Worm (Caenorhabditis elegans) whole organism, L3 larva: ENCODE results near the gene srx-129.

Experiments
- R02D3.7 ChIP-seq: fragments of 150-350 bp; optimal IDR thresholded peaks from 2 replicates; lab custom pipeline; 2014; ENCODE audit warnings: missing biosample characterization, missing genetic modification characterization
- ZK546.5 ChIP-seq: sonication (generic microtip); optimal IDR thresholded peaks from 2 replicates; lab custom pipeline; 2017; ENCODE audit warnings: missing biosample characterization, missing genetic modification characterization
- ama-1 ChIP-seq: fragments of 150-350 bp; optimal IDR thresholded peaks from 2 replicates; lab custom pipeline; 2018
- ceh-16 ChIP-seq: sonication (generic microtip); optimal IDR thresholded peaks from 2 replicates; lab custom pipeline; 2017; ENCODE audit warnings: missing biosample characterization, missing genetic modification characterization
- ceh-28 ChIP-seq: fragments of 150-350 bp; optimal IDR thresholded peaks from 2 replicates; lab custom pipeline; 2014; ENCODE audit warnings: missing biosample characterization, missing genetic modification reagents, missing genetic modification characterization
- ceh-82 ChIP-seq: fragments of 150-350 bp; optimal IDR thresholded peaks from 2 replicates; lab custom pipeline; 2014; ENCODE audit warnings: missing biosample characterization, missing genetic modification characterization
- ceh-9 ChIP-seq: sonication (generic microtip); optimal IDR thresholded peaks from 2 replicates; lab custom pipeline; 2018; ENCODE audit warnings: missing biosample characterization, missing genetic modification characterization
- daf-12 ChIP-seq: fragments of 150-350 bp; optimal IDR thresholded peaks from 2 replicates; lab custom pipeline; 2014; ENCODE audit warnings: missing biosample characterization, missing genetic modification reagents, missing genetic modification characterization
- egl-27 ChIP-seq: sonication (generic microtip); optimal IDR thresholded peaks from 4 replicates; lab custom pipeline; 2017; ENCODE audit warnings: missing biosample characterization, missing genetic modification reagents, missing genetic modification characterization
- egl-5 ChIP-seq: fragments of 150-350 bp; optimal IDR thresholded peaks from 2 replicates; lab custom pipeline; 2017; ENCODE audit warnings: missing biosample characterization, missing genetic modification reagents, missing genetic modification characterization, inconsistent platforms
- elt-2 ChIP-seq: sonication (generic microtip); optimal IDR thresholded peaks from 2 replicates; lab custom pipeline; 2016; ENCODE audit warnings: missing genetic modification reagents, mild to moderate bottlenecking, missing genetic modification characterization, missing compliant biosample characterization
- eor-1 ChIP-seq, 2 experiments: fragments of 150-350 bp; optimal IDR thresholded peaks; 2 replicates each; lab custom pipeline; 2014 to 2018; ENCODE audit warnings: missing biosample characterization in 2 of 2, missing genetic modification characterization in 2 of 2
- fkh-2 ChIP-seq: fragments of 150-350 bp; optimal IDR thresholded peaks from 2 replicates; lab custom pipeline; 2014; ENCODE audit warnings: missing biosample characterization, missing genetic modification reagents, missing genetic modification characterization
- fos-1 ChIP-seq: fragments of 150-350 bp; optimal IDR thresholded peaks from 2 replicates; lab custom pipeline; 2014; ENCODE audit warnings: missing biosample characterization, missing genetic modification characterization
- hmg-11 ChIP-seq: sonication (generic microtip); optimal IDR thresholded peaks from 2 replicates; lab custom pipeline; 2016; ENCODE audit warnings: missing genetic modification characterization, missing compliant biosample characterization
- jun-1 ChIP-seq: fragments of 150-350 bp; optimal IDR thresholded peaks from 2 replicates; lab custom pipeline; 2014; ENCODE audit warnings: missing biosample characterization, missing genetic modification reagents, missing genetic modification characterization
- lin-15B ChIP-seq: fragments of 150-350 bp; optimal IDR thresholded peaks from 2 replicates; lab custom pipeline; 2014; ENCODE audit warnings: missing biosample characterization, missing genetic modification characterization
- lin-39 ChIP-seq: fragments of 150-350 bp; optimal IDR thresholded peaks from 2 replicates; lab custom pipeline; 2018; ENCODE audit warnings: missing biosample characterization, missing genetic modification reagents, missing genetic modification characterization
- lsy-12 ChIP-seq: sonication (generic microtip); optimal IDR thresholded peaks from 2 replicates; lab custom pipeline; 2016; ENCODE audit warnings: mild to moderate bottlenecking, missing genetic modification characterization, missing compliant biosample characterization
- mml-1 ChIP-seq: fragments of 150-350 bp; sonication (generic microtip); optimal IDR thresholded peaks from 3 replicates; lab custom pipeline; 2014; ENCODE audit warnings: missing biosample characterization, missing genetic modification characterization
- nfya-1 ChIP-seq: sonication (generic microtip); optimal IDR thresholded peaks from 2 replicates; lab custom pipeline; 2017; ENCODE audit warnings: missing genetic modification characterization, mild to moderate bottlenecking, missing compliant biosample characterization, antibody characterized with exemption, moderate library complexity; ENCODE audit not compliant: insufficient read depth
- nhr-11 ChIP-seq: fragments of 150-350 bp; optimal IDR thresholded peaks from 2 replicates; lab custom pipeline; 2014; ENCODE audit warnings: missing biosample characterization, missing genetic modification characterization
- nhr-12 ChIP-seq: fragments of 150-350 bp; optimal IDR thresholded peaks from 2 replicates; lab custom pipeline; 2014; ENCODE audit warnings: missing biosample characterization, missing genetic modification characterization
- nhr-23 ChIP-seq: fragments of 150-350 bp; optimal IDR thresholded peaks from 2 replicates; lab custom pipeline; 2014; ENCODE audit warnings: missing biosample characterization, missing genetic modification reagents, missing genetic modification characterization
- nhr-25 ChIP-seq: sonication (generic microtip); optimal IDR thresholded peaks from 2 replicates; lab custom pipeline; 2017; ENCODE audit warnings: missing biosample characterization, missing genetic modification characterization
- nhr-28 ChIP-seq: fragments of 150-350 bp; optimal IDR thresholded peaks from 2 replicates; lab custom pipeline; 2014; ENCODE audit warnings: missing biosample characterization, missing genetic modification characterization
- nhr-67 ChIP-seq: fragments of 150-350 bp; optimal IDR thresholded peaks from 2 replicates; lab custom pipeline; 2014; ENCODE audit warnings: missing biosample characterization, missing genetic modification characterization
- nhr-76 ChIP-seq: fragments of 150-350 bp; sonication (generic microtip); optimal IDR thresholded peaks from 5 replicates; lab custom pipeline; 2014; ENCODE audit warnings: missing biosample characterization, missing genetic modification characterization
- pha-4 ChIP-seq: fragments of 150-350 bp; optimal IDR thresholded peaks from 2 replicates; lab custom pipeline; 2014; ENCODE audit warnings: missing biosample characterization, missing genetic modification reagents, missing genetic modification characterization
- pqm-1 ChIP-seq: fragments of 150-350 bp; optimal IDR thresholded peaks from 2 replicates; lab custom pipeline; 2017; ENCODE audit warnings: missing biosample characterization, missing genetic modification characterization, inconsistent platforms
- sea-2 ChIP-seq: fragments of 150-350 bp; sonication (generic microtip); optimal IDR thresholded peaks from 4 replicates; lab custom pipeline; 2014; ENCODE audit warnings: missing biosample characterization, missing genetic modification reagents, missing genetic modification characterization
- skn-1 ChIP-seq: fragments of 150-350 bp; optimal IDR thresholded peaks from 2 replicates; lab custom pipeline; 2014; ENCODE audit warnings: missing biosample characterization, missing genetic modification characterization
- snpc-4 ChIP-seq: fragments of 150-350 bp; optimal IDR thresholded peaks from 2 replicates; lab custom pipeline; 2014; ENCODE audit warnings: missing biosample characterization, missing genetic modification characterization
- unc-62 ChIP-seq: fragments of 150-350 bp; sonication (generic microtip); optimal IDR thresholded peaks from 4 replicates; lab custom pipeline; 2014; ENCODE audit warnings: missing biosample characterization, missing genetic modification reagents, missing genetic modification characterization
- zag-1 ChIP-seq: fragments of 150-350 bp; optimal IDR thresholded peaks from 2 replicates; lab custom pipeline; 2014; ENCODE audit warnings: missing biosample characterization, missing genetic modification characterization

srx-129 gene

DNA sequence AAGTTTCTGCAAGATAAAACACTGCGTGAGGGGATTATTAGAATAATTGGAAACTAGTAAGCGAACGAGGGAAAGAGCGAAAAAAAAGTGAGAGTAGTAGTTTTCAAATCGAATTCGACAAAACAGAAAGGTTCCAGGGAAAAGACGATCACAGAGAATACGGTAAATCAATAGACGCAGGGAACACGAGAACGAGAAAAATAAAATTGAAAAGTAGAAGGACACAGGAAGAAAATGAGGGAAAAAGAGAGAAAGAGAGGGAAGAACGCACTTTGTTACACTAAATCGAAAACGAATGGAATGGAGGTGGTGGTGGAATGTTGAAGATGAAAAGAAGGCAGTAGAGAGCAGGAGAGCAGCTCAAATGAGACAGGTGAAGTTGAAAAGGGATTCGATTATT, 26.8 kb upstream of the srx-129 start, which contains the start of gene swan-1:
Gene swan-1, minus strand, starts transcription at position 6 of the 400 bp plus-strand sequence.
- peak; percentile 14 for TF ChIP-seq nhr-25 (tag; lab: Kevin White, UChicago)
- TF ChIP-seq skn-1 (tag; lab: Kevin White, UChicago), result no peak
- TF ChIP-seq, all 47 proteins: peak for 1

DNA sequence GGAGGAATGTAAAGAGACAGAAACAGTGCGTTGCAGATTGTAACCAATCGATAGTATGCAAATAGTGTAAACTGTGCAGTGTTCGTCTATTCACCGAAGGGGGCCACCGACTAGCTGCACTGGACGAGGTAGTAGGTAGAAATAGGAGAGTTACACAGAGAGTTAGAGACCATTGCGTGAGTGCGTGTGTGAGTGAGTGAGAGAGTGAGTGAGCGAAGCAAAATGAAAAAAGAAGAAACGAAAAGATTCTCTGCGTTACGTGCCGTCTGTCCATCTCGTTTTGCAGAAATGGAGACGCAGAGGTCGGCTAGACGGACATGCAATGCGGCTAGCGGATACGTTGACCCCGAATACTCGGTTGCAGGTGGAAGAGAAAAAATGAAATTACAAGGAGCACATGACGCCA, 25.6 kb upstream of the srx-129 start:
- TF ChIP-seq egl-27 (tag; lab: Kevin White, UChicago), result peak; percentile 18
- no peak for TF ChIP-seq nhr-11 (tag; lab: Kevin White, UChicago)
- TF ChIP-seq lin-39, result no peak
- no peak for TF ChIP-seq mml-1 (tag; lab: Kevin White, UChicago)
- peak; percentile 65 for TF ChIP-seq elt-2 (tag; lab: Kevin White, UChicago)
- TF ChIP-seq ama-1 (lab: Kevin White, UChicago), result no peak
- TF ChIP-seq fos-1 (tag; lab: Kevin White, UChicago), result no peak
- TF ChIP-seq pha-4 (tag; lab: Kevin White, UChicago), result no peak
- no peak for TF ChIP-seq ceh-82 (tag; lab: Kevin White, UChicago)
- TF ChIP-seq ceh-9 (tag; lab: Kevin White, UChicago), result no peak
- TF ChIP-seq jun-1, result peak; percentile 42
- TF ChIP-seq sea-2 (GFP tag; lab: Kevin White, UChicago), result no peak
- TF ChIP-seq nhr-28 (tag; lab: Kevin White, UChicago), result no peak
- TF ChIP-seq ceh-28 (tag; lab: Kevin White, UChicago), result peak; percentile 65
- no peak for TF ChIP-seq ceh-16
- TF ChIP-seq zag-1 (tag; lab: Kevin White, UChicago), result no peak
- peak; percentile 45 for TF ChIP-seq lsy-12 (tag; lab: Kevin White, UChicago)
- peak; percentile 6 for TF ChIP-seq pqm-1 (tag; lab: Kevin White, UChicago)
- TF ChIP-seq eor-1 (tag; optimal IDR thresholded peaks at IDR 0.05; lab: Kevin White, UChicago), result no peak
- no peak for TF ChIP-seq fkh-2 (tag; lab: Kevin White, UChicago)
- TF ChIP-seq egl-5 (tag; lab: Kevin White, UChicago), result no peak
- peak; percentile 31 for TF ChIP-seq R02D3.7 (tag; lab: Kevin White, UChicago)
- peak; percentile 63 for TF ChIP-seq nhr-23 (tag; lab: Kevin White, UChicago)
- TF ChIP-seq unc-62 (GFP tag; lab: Kevin White, UChicago), result no peak
- TF ChIP-seq daf-12, result no peak
- peak; percentile 82 for TF ChIP-seq nfya-1
- peak; percentile 75 for TF ChIP-seq hmg-11 (tag; lab: Kevin White, UChicago)
- peak; percentile 77 for TF ChIP-seq nhr-25 (tag; lab: Kevin White, UChicago)
- no peak for TF ChIP-seq nhr-76 (tag; lab: Kevin White, UChicago)
- TF ChIP-seq lin-15B (tag; lab: Kevin White, UChicago), result peak; percentile 73
- TF ChIP-seq snpc-4 (tag; lab: Kevin White, UChicago), result peak; percentile 53
- no peak for TF ChIP-seq nhr-12
- no peak for TF ChIP-seq nhr-67 (tag; lab: Kevin White, UChicago)

DNA sequence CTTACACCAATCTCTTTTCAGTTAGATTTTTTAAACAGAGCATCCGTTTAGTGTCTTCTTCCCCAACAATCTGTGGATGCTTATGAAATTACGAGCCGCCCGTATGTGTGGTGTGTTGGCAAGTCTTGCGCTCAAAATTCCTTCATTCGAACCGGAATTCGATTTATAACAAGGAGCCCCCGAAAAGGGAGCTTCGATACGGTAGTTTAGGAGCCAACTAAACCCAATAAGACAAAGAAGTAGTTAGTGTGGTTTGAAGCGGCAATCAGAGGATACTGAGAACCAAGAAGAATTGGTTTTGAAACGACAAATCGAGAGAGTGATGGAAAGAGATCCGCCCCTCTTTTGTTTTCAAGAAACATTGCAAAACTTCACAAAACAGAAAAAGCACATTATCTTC, 21.7 kb upstream of the srx-129 start:
- no peak for TF ChIP-seq ZK546.5

DNA sequence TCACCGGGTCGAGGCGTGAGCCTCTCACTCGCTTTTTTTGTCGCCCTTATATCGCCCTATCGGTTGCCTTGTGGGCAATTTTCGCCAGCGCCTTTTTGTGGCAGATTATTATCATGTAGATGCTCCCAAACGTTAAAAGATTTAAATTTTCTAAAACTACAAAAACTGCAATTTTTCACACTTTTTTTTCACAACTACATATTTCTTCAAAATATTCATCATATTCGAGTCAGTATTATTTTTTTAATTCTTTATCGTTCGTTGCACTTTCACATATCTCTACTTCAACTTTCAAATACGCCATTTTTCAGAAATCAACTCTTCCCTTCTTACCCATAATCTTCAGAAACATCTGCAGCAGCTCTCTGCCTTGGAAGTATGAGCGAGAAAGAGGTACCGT, 21.1 kb upstream of the srx-129 start, which contains the start of gene ceh-24:
Gene ceh-24, plus strand, starts transcription at position 301 of the 400 bp plus-strand sequence.
- no peak for TF ChIP-seq jun-1
- TF ChIP-seq sea-2 (GFP tag; lab: Kevin White, UChicago), result no peak

DNA sequence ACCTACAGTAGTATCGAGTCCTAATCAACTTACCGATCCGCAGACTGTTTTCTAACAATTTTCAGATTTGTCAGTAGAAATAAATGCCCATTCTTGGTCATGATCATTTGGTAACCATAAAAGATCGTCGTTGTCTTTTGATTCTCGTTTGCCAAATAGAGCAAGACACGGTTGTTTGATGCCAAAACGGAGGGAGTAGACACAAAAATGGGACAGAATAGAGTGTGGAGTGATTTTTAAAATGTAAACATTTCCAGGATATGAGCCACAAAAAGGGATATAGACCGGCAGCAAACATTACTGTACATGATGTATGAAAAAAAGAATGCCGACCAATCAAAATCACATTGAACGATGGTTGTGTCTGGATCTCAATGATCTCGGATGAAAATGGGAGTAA, 17.2 kb upstream of the srx-129 start, which contains the start of gene F55B12.2:
Gene F55B12.2, minus strand, starts transcription at position 101 of the 400 bp plus-strand sequence.
- TF ChIP-seq nhr-76 (tag; lab: Kevin White, UChicago) (no peak), fos-1 (tag; lab: Kevin White, UChicago) (no peak), zag-1 (tag; lab: Kevin White, UChicago) (no peak), daf-12 (no peak), ceh-28 (tag; lab: Kevin White, UChicago) (no peak)
